Worm (Caenorhabditis elegans): ENCODE measurements around the gene F45E1.4.

F45E1.4 gene

ce11 chrX:8036219-8036883 is 50.6 kb downstream of the F45E1.4 start (continued):
- no peak for TF ChIP-seq eyg-1 (tag; optimal IDR thresholded peaks at IDR 0.05)
- no peak for TF ChIP-seq ztf-16 (tag; optimal IDR thresholded peaks at IDR 0.05)
- TF ChIP-seq che-1 (tag; optimal IDR thresholded peaks at IDR 0.05): no peak
- no peak for TF ChIP-seq K02D7.2 (tag; optimal IDR thresholded peaks at IDR 0.05)
- TF ChIP-seq pag-3 (tag; optimal IDR thresholded peaks at IDR 0.05; ENCODE audit: borderline replicate concordance): no peak
- no peak for TF ChIP-seq fkh-6 (tag; optimal IDR thresholded peaks at IDR 0.05)
- TF ChIP-seq tbx-7 (tag; optimal IDR thresholded peaks at IDR 0.05): peak; percentile 17
- TF ChIP-seq ahr-1 (tag; optimal IDR thresholded peaks at IDR 0.05): no peak
- peak; percentile 38 for TF ChIP-seq hlh-13 (GFP tag; optimal IDR thresholded peaks at IDR 0.05)
- TF ChIP-seq elt-4 (tag; optimal IDR thresholded peaks at IDR 0.05): no peak
- TF ChIP-seq odd-2 (tag; optimal IDR thresholded peaks at IDR 0.05): no peak
- peak; percentile 33 for TF ChIP-seq ttx-3 (tag; optimal IDR thresholded peaks at IDR 0.05)
- no peak for TF ChIP-seq madf-2 (tag; optimal IDR thresholded peaks at IDR 0.05)
- TF ChIP-seq sdc-2 (tag; optimal IDR thresholded peaks at IDR 0.05): peak; percentile 99
- peak; percentile 22 for TF ChIP-seq pat-9 (tag; optimal IDR thresholded peaks at IDR 0.05)
- TF ChIP-seq F13H6.1 (tag; optimal IDR thresholded peaks at IDR 0.05): peak; percentile 5
- peak; percentile 91 for TF ChIP-seq tbx-2 (tag; optimal IDR thresholded peaks at IDR 0.05)
- TF ChIP-seq Y22D7AL.16 (tag; optimal IDR thresholded peaks at IDR 0.05): no peak
- no peak for TF ChIP-seq dmd-4 (tag; optimal IDR thresholded peaks at IDR 0.05; ENCODE audit: borderline replicate concordance)
- peak; percentile 36 for TF ChIP-seq syd-9 (tag; optimal IDR thresholded peaks at IDR 0.05)
- TF ChIP-seq npax-4 (tag; optimal IDR thresholded peaks at IDR 0.05): no peak
- no peak for TF ChIP-seq sox-2 (GFP tag; IDR thresholded peaks at IDR 0.05)
- peak; percentile 75 for TF ChIP-seq ceh-34 (tag; optimal IDR thresholded peaks at IDR 0.05)
- TF ChIP-seq fax-1 (tag; optimal IDR thresholded peaks at IDR 0.05): no peak
- TF ChIP-seq nhr-11 (tag; optimal IDR thresholded peaks at IDR 0.05): no peak
- no peak for TF ChIP-seq zip-5 (tag; optimal IDR thresholded peaks at IDR 0.05)
- TF ChIP-seq hlh-6 (tag; optimal IDR thresholded peaks at IDR 0.05): peak; percentile 64
- peak; percentile 71 for TF ChIP-seq ceh-30 (tag; optimal IDR thresholded peaks at IDR 0.05)
- peak; percentile 99 for TF ChIP-seq ceh-48 (tag; optimal IDR thresholded peaks at IDR 0.05)
- TF ChIP-seq lim-6 (tag; optimal IDR thresholded peaks at IDR 0.05): no peak

ce11 chrX:8037365-8037764 is 51.6 kb downstream of the F45E1.4 start:
- TF ChIP-seq tbx-2 (tag; optimal IDR thresholded peaks at IDR 0.05): no peak
- TF ChIP-seq ztf-16 (tag; optimal IDR thresholded peaks at IDR 0.05): no peak
- TF ChIP-seq ahr-1 (tag; optimal IDR thresholded peaks at IDR 0.05): no peak
- TF ChIP-seq unc-55 (GFP tag; optimal IDR thresholded peaks at IDR 0.05): no peak
- TF ChIP-seq pha-2 (tag; optimal IDR thresholded peaks at IDR 0.05): no peak
- no peak for TF ChIP-seq hlh-15 (tag; optimal IDR thresholded peaks at IDR 0.05)
- no peak for TF ChIP-seq ceh-19 (GFP tag; optimal IDR thresholded peaks at IDR 0.05)
- no peak for TF ChIP-seq ceh-45 (GFP tag; IDR thresholded peaks at IDR 0.05)
- no peak for TF ChIP-seq dve-1 (tag; optimal IDR thresholded peaks at IDR 0.05)
- TF ChIP-seq ttx-3 (tag; optimal IDR thresholded peaks at IDR 0.05): no peak
- TF ChIP-seq hlh-6 (tag; optimal IDR thresholded peaks at IDR 0.05): no peak
- no peak for TF ChIP-seq unc-42 (tag; optimal IDR thresholded peaks at IDR 0.05)
- TF ChIP-seq pqm-1 (tag; optimal IDR thresholded peaks at IDR 0.05): no peak

Measured in whole organism, late embryonic.